Fruit fly (Drosophila melanogaster) whole organism, embryonic: ENCODE results near the gene Nxf3.
A peak's percentile ranks its signal among the peaks of the same experiment; 100 is the strongest.

Experiments used
- CG10147 ChIP-seq: fragments of 200-800 bp; sonication (Bioruptor generic); optimal IDR thresholded peaks from 2 replicates; lab custom pipeline; 2019; ENCODE audit warnings: missing biosample characterization, mild to moderate bottlenecking, missing genetic modification characterization, moderate library complexity
- CG10267 ChIP-seq: fragments of 200-800 bp; sonication (Bioruptor generic); optimal IDR thresholded peaks from 2 replicates; lab custom pipeline; 2018; ENCODE audit warnings: missing biosample characterization, mild to moderate bottlenecking, missing genetic modification characterization, moderate library complexity
- CG10959 ChIP-seq: fragments of 200-800 bp; sonication (Bioruptor generic); IDR thresholded peaks from 2 replicates; pipeline ENCODE4 v1.3.6; 2022; ENCODE audit warnings: missing biosample characterization, missing genetic modification characterization
- CG11085 ChIP-seq: fragments of 200-800 bp; sonication (Bioruptor generic); IDR thresholded peaks from 2 replicates; pipeline ENCODE4 v1.3.6; 2022; ENCODE audit warnings: missing biosample characterization, missing genetic modification characterization
- CG11696 ChIP-seq: fragments of 200-800 bp; sonication (Bioruptor generic); IDR thresholded peaks from 2 replicates; pipeline ENCODE4 v1.3.6; 2022; ENCODE audit warnings: missing biosample characterization, missing genetic modification characterization
- CG12219 ChIP-seq: fragments of 200-800 bp; sonication (Bioruptor generic); optimal IDR thresholded peaks from 3 replicates; lab custom pipeline; 2018; ENCODE audit warnings: missing biosample characterization, mild to moderate bottlenecking, missing genetic modification characterization
- CG1529 ChIP-seq: fragments of 200-800 bp; sonication (Bioruptor generic); optimal IDR thresholded peaks from 3 replicates; lab custom pipeline; 2018; ENCODE audit warnings: missing biosample characterization, missing genetic modification characterization
- CG15479 ChIP-seq: fragments of 200-800 bp; sonication (Bioruptor generic); optimal IDR thresholded peaks from 3 replicates; lab custom pipeline; 2019; ENCODE audit warnings: missing biosample characterization, mild to moderate bottlenecking, missing genetic modification characterization, moderate library complexity
- CG15601 ChIP-seq: fragments of 200-800 bp; sonication (Bioruptor generic); optimal IDR thresholded peaks from 3 replicates; lab custom pipeline; 2019; ENCODE audit warnings: missing biosample characterization, mild to moderate bottlenecking, missing genetic modification characterization, moderate library complexity
- CG17385 ChIP-seq: fragments of 200-800 bp; sonication (Bioruptor generic); optimal IDR thresholded peaks from 3 replicates; lab custom pipeline; 2018; ENCODE audit warnings: missing biosample characterization, mild to moderate bottlenecking, missing genetic modification characterization
- CG2202 ChIP-seq: fragments of 200-800 bp; sonication (Bioruptor generic); optimal IDR thresholded peaks from 2 replicates; lab custom pipeline; 2018; ENCODE audit warnings: missing biosample characterization, mild to moderate bottlenecking, missing genetic modification characterization
- CG31365 ChIP-seq: fragments of 200-800 bp; sonication (Bioruptor generic); optimal IDR thresholded peaks from 2 replicates; lab custom pipeline; 2018; ENCODE audit warnings: missing biosample characterization, mild to moderate bottlenecking, missing genetic modification characterization
- CG5953 ChIP-seq: fragments of 200-800 bp; sonication (Bioruptor generic); IDR thresholded peaks from 2 replicates; pipeline ENCODE4 v1.3.6; 2022; ENCODE audit warnings: missing biosample characterization, missing genetic modification characterization
- CG7556 ChIP-seq: fragments of 200-800 bp; sonication (Bioruptor generic); optimal IDR thresholded peaks from 2 replicates; lab custom pipeline; 2017; ENCODE audit warnings: missing biosample characterization, mild to moderate bottlenecking, missing genetic modification characterization
- CG7928 ChIP-seq: fragments of 200-800 bp; sonication (Bioruptor generic); optimal IDR thresholded peaks from 2 replicates; lab custom pipeline; 2017; ENCODE audit warnings: missing biosample characterization, mild to moderate bottlenecking, missing genetic modification characterization
- CG8765 ChIP-seq: fragments of 200-800 bp; sonication (Bioruptor generic); IDR thresholded peaks from 2 replicates; pipeline ENCODE4 v1.3.6; 2022; ENCODE audit warnings: missing biosample characterization, missing genetic modification characterization
- ERR ChIP-seq: fragments of 200-800 bp; sonication (Bioruptor generic); optimal IDR thresholded peaks from 2 replicates; lab custom pipeline; 2016; ENCODE audit warnings: missing biosample characterization, missing genetic modification characterization
- Eip74EF ChIP-seq, 2 experiments: fragments of 200-800 bp in 1 of 2; fragments of >200 bp in 1 of 2; sonication (Bioruptor generic) in 1 of 2; optimal IDR thresholded peaks; 2 replicates each; lab custom pipeline; 2017 to 2019; ENCODE audit warnings: missing biosample characterization in 2 of 2, missing genetic modification characterization in 2 of 2, mild to moderate bottlenecking in 1 of 2, moderate library complexity in 1 of 2
- HmgD ChIP-seq: fragments of 200-800 bp; sonication (Bioruptor generic); optimal IDR thresholded peaks from 3 replicates; lab custom pipeline; 2016; ENCODE audit warnings: missing biosample characterization, missing genetic modification characterization
- Hr78 ChIP-seq, 2 experiments: fragments of 200-800 bp in 1 of 2; fragments of >200 bp in 1 of 2; sonication (Bioruptor generic) in 1 of 2; optimal IDR thresholded peaks; 2 replicates each; lab custom pipeline; 2017 to 2019; ENCODE audit warnings: missing biosample characterization in 2 of 2, missing genetic modification characterization in 2 of 2, mild to moderate bottlenecking in 1 of 2, moderate library complexity in 1 of 2
- NC2α ChIP-seq: fragments of 200-800 bp; sonication (Bioruptor generic); optimal IDR thresholded peaks from 2 replicates; lab custom pipeline; 2016; ENCODE audit warnings: missing biosample characterization, missing genetic modification characterization
- NC2β ChIP-seq: fragments of 200-800 bp; sonication (Bioruptor generic); optimal IDR thresholded peaks from 2 replicates; lab custom pipeline; 2016; ENCODE audit warnings: missing biosample characterization, missing genetic modification characterization
- PHDP ChIP-seq: fragments of 200-800 bp; sonication (Bioruptor generic); optimal IDR thresholded peaks from 3 replicates; lab custom pipeline; 2018; ENCODE audit warnings: missing biosample characterization, mild to moderate bottlenecking, missing genetic modification characterization, moderate library complexity
- Sin3A ChIP-seq: fragments of >200 bp; optimal IDR thresholded peaks from 2 replicates; lab custom pipeline; 2018
- Sox100B ChIP-seq: fragments of 200-800 bp; sonication (Bioruptor generic); optimal IDR thresholded peaks from 3 replicates; lab custom pipeline; 2018; ENCODE audit warnings: missing biosample characterization, mild to moderate bottlenecking, missing genetic modification characterization
- Ssrp ChIP-seq: fragments of 200-800 bp; sonication (Bioruptor generic); optimal IDR thresholded peaks from 2 replicates; lab custom pipeline; 2018; ENCODE audit warnings: missing biosample characterization, mild to moderate bottlenecking, missing genetic modification characterization, moderate library complexity
- bcd ChIP-seq: fragments of 200-800 bp; sonication (Bioruptor generic); optimal IDR thresholded peaks from 2 replicates; lab custom pipeline; 2017; ENCODE audit warnings: missing biosample characterization, mild to moderate bottlenecking, missing genetic modification characterization
- btn ChIP-seq: fragments of 200-800 bp; sonication (Bioruptor generic); optimal IDR thresholded peaks from 2 replicates; lab custom pipeline; 2016; ENCODE audit warnings: missing biosample characterization, missing genetic modification characterization
- crp ChIP-seq, 2 experiments: fragments of 200-800 bp; sonication (Bioruptor generic); optimal IDR thresholded peaks; 2 replicates in 1 of 2; 3 replicates in 1 of 2; lab custom pipeline; 2017; ENCODE audit warnings: missing biosample characterization in 2 of 2, missing genetic modification characterization in 2 of 2, mild to moderate bottlenecking in 1 of 2, moderate library complexity in 1 of 2
- dysf ChIP-seq: fragments of 200-800 bp; sonication (Bioruptor generic); IDR thresholded peaks from 3 replicates; pipeline ENCODE4 v1.3.6; 2022; ENCODE audit warnings: missing biosample characterization, missing genetic modification characterization
- grn ChIP-seq: fragments of 200-800 bp; sonication (Bioruptor generic); optimal IDR thresholded peaks from 3 replicates; lab custom pipeline; 2017; ENCODE audit warnings: missing biosample characterization, missing genetic modification characterization
- mam ChIP-seq: fragments of 200-800 bp; sonication (Bioruptor generic); optimal IDR thresholded peaks from 3 replicates; lab custom pipeline; 2016; ENCODE audit warnings: missing biosample characterization, missing genetic modification characterization
- nmo ChIP-seq: fragments of 200-800 bp; sonication (Bioruptor generic); optimal IDR thresholded peaks from 2 replicates; lab custom pipeline; 2018; ENCODE audit warnings: missing biosample characterization, mild to moderate bottlenecking, missing genetic modification characterization, moderate library complexity
- peb ChIP-seq: fragments of 200-800 bp; sonication (Bioruptor generic); IDR thresholded peaks from 2 replicates; pipeline ENCODE4 v1.3.6; 2022; ENCODE audit warnings: missing biosample characterization, missing genetic modification characterization
- pita ChIP-seq: fragments of 200-800 bp; sonication (Bioruptor generic); optimal IDR thresholded peaks from 2 replicates; lab custom pipeline; 2017; ENCODE audit warnings: missing biosample characterization, mild to moderate bottlenecking, missing genetic modification characterization
- pros ChIP-seq: fragments of 200-800 bp; sonication (Bioruptor generic); optimal IDR thresholded peaks from 3 replicates; lab custom pipeline; 2019; ENCODE audit warnings: missing biosample characterization, mild to moderate bottlenecking, missing genetic modification characterization, moderate library complexity
- psq ChIP-seq: fragments of 200-800 bp; sonication (Bioruptor generic); optimal IDR thresholded peaks from 2 replicates; lab custom pipeline; 2017; ENCODE audit warnings: missing biosample characterization, missing genetic modification characterization
- ranshi ChIP-seq: fragments of 200-800 bp; sonication (Bioruptor generic); IDR thresholded peaks from 2 replicates; pipeline ENCODE4 v1.3.6; 2022; ENCODE audit warnings: missing biosample characterization, missing genetic modification characterization
- sc ChIP-seq, 3 experiments: fragments of >200 bp in 2 of 3; fragments of 200-800 bp in 1 of 3; sonication (Bioruptor generic) in 1 of 3; optimal IDR thresholded peaks; 2 replicates in 2 of 3; 3 replicates in 1 of 3; lab custom pipeline; 2017; ENCODE audit warnings: mild to moderate bottlenecking in 1 of 3, missing biosample characterization in 1 of 3, missing genetic modification characterization in 1 of 3, missing genetic modification reagents in 1 of 3
- slbo ChIP-seq: fragments of 200-800 bp; sonication (Bioruptor generic); IDR thresholded peaks from 2 replicates; pipeline ENCODE4 v1.3.6; 2022; ENCODE audit warnings: missing biosample characterization, missing genetic modification characterization
- slou ChIP-seq: fragments of 200-800 bp; sonication (Bioruptor generic); optimal IDR thresholded peaks from 3 replicates; lab custom pipeline; 2016; ENCODE audit warnings: missing biosample characterization, missing genetic modification characterization
- so ChIP-seq: fragments of 200-800 bp; sonication (Bioruptor generic); IDR thresholded peaks from 3 replicates; pipeline ENCODE4 v1.3.6; 2022; ENCODE audit warnings: missing biosample characterization, missing genetic modification characterization
- sob ChIP-seq: fragments of 200-800 bp; sonication (Bioruptor generic); IDR thresholded peaks from 2 replicates; pipeline ENCODE4 v1.3.6; 2022; ENCODE audit warnings: missing biosample characterization, missing genetic modification characterization
- sr ChIP-seq: fragments of 200-800 bp; sonication (Bioruptor generic); IDR thresholded peaks from 3 replicates; pipeline ENCODE4 v1.3.6; 2022; ENCODE audit warnings: missing biosample characterization, missing genetic modification characterization
- sug ChIP-seq: fragments of 200-800 bp; optimal IDR thresholded peaks from 2 replicates; lab custom pipeline; 2019; ENCODE audit warnings: missing biosample characterization, mild to moderate bottlenecking, missing genetic modification characterization, moderate library complexity
- tna ChIP-seq: fragments of 200-800 bp; sonication (Bioruptor generic); IDR thresholded peaks from 2 replicates; pipeline ENCODE4 v1.3.6; 2022; ENCODE audit warnings: missing biosample characterization, missing genetic modification characterization; ENCODE audit not compliant: partially characterized antibody
- zfh1 ChIP-seq: fragments of 200-800 bp; sonication (Bioruptor generic); IDR thresholded peaks from 3 replicates; pipeline ENCODE4 v1.3.6; 2022; ENCODE audit warnings: missing biosample characterization, missing genetic modification characterization

The Nxf3 gene

DNA sequence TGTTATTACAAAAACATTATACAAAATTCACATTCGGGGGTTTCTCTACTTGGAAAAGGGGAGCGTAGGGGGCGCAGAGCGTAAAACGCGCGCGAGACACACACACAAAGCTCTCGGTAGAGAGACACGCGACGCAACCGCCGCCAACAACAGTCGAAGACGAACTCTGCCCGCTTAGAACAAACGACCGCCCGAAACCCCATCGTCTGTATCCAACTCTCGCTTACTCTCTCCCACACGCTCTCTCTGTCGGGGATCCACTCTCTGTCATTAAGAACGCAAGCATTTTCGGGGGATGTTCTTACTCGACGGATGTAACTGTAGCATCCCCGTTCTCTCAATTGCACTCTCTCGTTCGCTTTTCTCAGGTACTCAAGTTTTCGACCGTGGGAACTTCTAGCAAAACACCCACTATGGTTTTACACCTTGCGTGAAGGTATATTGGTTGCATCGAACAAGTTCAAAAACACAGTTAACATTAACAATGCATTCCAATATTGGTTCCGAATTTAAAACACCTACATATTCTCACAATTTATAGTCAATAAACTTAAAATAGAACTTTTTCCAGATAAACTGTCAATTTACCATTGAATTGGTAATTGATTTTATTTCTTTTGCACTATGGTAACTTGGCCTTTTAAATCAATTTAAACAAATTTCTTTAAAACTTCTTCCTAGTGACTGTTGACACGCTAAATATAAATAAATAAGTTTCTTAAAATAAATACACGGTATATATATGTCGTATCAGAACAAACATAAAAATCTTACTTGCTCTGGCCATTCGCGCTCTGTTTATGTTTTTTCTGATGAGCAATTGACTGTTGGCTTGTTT is 45.0 kb upstream of the Nxf3 start (continued):
- TF ChIP-seq ranshi (GFP tag; lab: Robert Waterston, UW) (peak; percentile 70; the same call in 1 of the 2 replicates), CG11085 (GFP tag; lab: Robert Waterston, UW) (peak; percentile 62), Ssrp (tag; lab: Kevin White, UChicago) (peak; percentile 94), sug (tag; lab: Kevin White, UChicago) (peak; percentile 89), tna (GFP tag; lab: Robert Waterston, UW) (no peak; the same call in 1 of the 2 replicates), zfh1 (GFP tag; lab: Robert Waterston, UW) (peak; percentile 74), CG15601 (tag; lab: Kevin White, UChicago) (peak; percentile 90), CG7556 (GFP tag; lab: Kevin White, UChicago) (peak; percentile 97), slbo (peak; percentile 91), btn (GFP tag; lab: Kevin White, UChicago) (peak; percentile 57), CG2202 (tag; lab: Kevin White, UChicago) (peak; percentile 86), crp (GFP tag; optimal IDR thresholded peaks at IDR 0.05; lab: Kevin White, UChicago) (peak in 1 of 2 experiments; percentile 51), Hr78 (GFP tag; optimal IDR thresholded peaks at IDR 0.05; lab: Kevin White, UChicago) (peak in 1 of 2 experiments; percentile 84), CG10959 (GFP tag; lab: Robert Waterston, UW) (peak; percentile 38; the same call in 1 of the 2 replicates), CG11696 (0 out of 2 replicates have a peak, but pooled peaks have one; percentile 21), CG1529 (GFP tag; lab: Kevin White, UChicago) (peak; percentile 87), CG15479 (GFP tag; lab: Kevin White, UChicago) (peak; percentile 12), slou (GFP tag; lab: Kevin White, UChicago) (peak; percentile 71), HmgD (GFP tag; lab: Kevin White, UChicago) (peak; percentile 30), CG31365 (tag; lab: Kevin White, UChicago) (no peak), Sox100B (peak; percentile 96), CG10267 (tag; lab: Kevin White, UChicago) (peak; percentile 91), PHDP (tag; lab: Kevin White, UChicago) (peak; percentile 91), CG5953 (GFP tag; lab: Robert Waterston, UW) (peak; percentile 40; the same call in 1 of the 2 replicates), sc (optimal IDR thresholded peaks at IDR 0.05; lab: Kevin White, UChicago) (no peak), sc (GFP tag; optimal IDR thresholded peaks at IDR 0.05; lab: Kevin White, UChicago) (peak; percentile 93), CG10147 (GFP tag; lab: Kevin White, UChicago) (peak; percentile 95), peb (GFP tag; lab: Robert Waterston, UW) (peak; percentile 41; the same call in 1 of the 2 replicates), dysf (GFP tag; lab: Robert Waterston, UW) (peak; percentile 90), pros (peak; percentile 71), NC2β (GFP tag; lab: Kevin White, UChicago) (peak; percentile 84), psq (peak; percentile 70), nmo (GFP tag; lab: Kevin White, UChicago) (peak; percentile 81), grn (GFP tag; lab: Kevin White, UChicago) (peak; percentile 14), so (GFP tag; lab: Robert Waterston, UW) (no peak; the same call in 2 of the 3 replicates), sob (peak; percentile 74), mam (GFP tag; lab: Kevin White, UChicago) (peak; percentile 91), pita (GFP tag; lab: Kevin White, UChicago) (no peak), CG12219 (GFP tag; lab: Kevin White, UChicago) (peak; percentile 90), CG7928 (GFP tag; lab: Kevin White, UChicago) (peak; percentile 59), sr (0 out of 3 replicates have a peak, but pooled peaks have one; percentile 19), bcd (peak; percentile 93), ERR (peak; percentile 50), CG8765 (GFP tag; lab: Robert Waterston, UW) (peak; percentile 41; the same call in 1 of the 2 replicates), Sin3A (lab: Kevin White, UChicago) (no peak), Eip74EF (GFP tag; optimal IDR thresholded peaks at IDR 0.05; lab: Kevin White, UChicago) (peak in 1 of 2 experiments; percentile 24), NC2α (GFP tag; lab: Kevin White, UChicago) (peak; percentile 75), CG17385 (GFP tag; lab: Kevin White, UChicago) (peak; percentile 87)
